Fruit fly (Drosophila melanogaster): ENCODE data around the gene vrs.
A peak's percentile ranks its signal among the peaks of the same experiment; 100 is the strongest.

Gene vrs

dm6 chr3R:12449617-12450242 is 2.3 kb downstream of the vrs start (continued):
- TF ChIP-seq psq (GFP tag; optimal IDR thresholded peaks at IDR 0.05) (no peak), CG16779 (GFP tag; IDR thresholded peaks at IDR 0.05) (no peak), sd (tag; optimal IDR thresholded peaks at IDR 0.05) (no peak), CG17802 (tag; optimal IDR thresholded peaks at IDR 0.05) (no peak), CG17829 (tag; optimal IDR thresholded peaks at IDR 0.05) (no peak), PHDP (tag; optimal IDR thresholded peaks at IDR 0.05) (no peak), tap (tag; optimal IDR thresholded peaks at IDR 0.05) (no peak), CG18599 (GFP tag; optimal IDR thresholded peaks at IDR 0.05) (no peak), sob (GFP tag; IDR thresholded peaks at IDR 0.05) (0 out of 2 replicates have a peak, but pooled peaks have one; percentile 21), schlank (tag; optimal IDR thresholded peaks at IDR 0.05) (no peak), B-H2 (GFP tag; optimal IDR thresholded peaks at IDR 0.05) (no peak), nerfin-1 (tag; optimal IDR thresholded peaks at IDR 0.05) (peak; percentile 78), Nf-YA (GFP tag; IDR thresholded peaks at IDR 0.05) (no peak), Atf-2 (GFP tag; optimal IDR thresholded peaks at IDR 0.05) (no peak), Ravus (GFP tag; IDR thresholded peaks at IDR 0.05) (no peak), CG6175 (GFP tag; IDR thresholded peaks at IDR 0.05) (0 out of 3 replicates have a peak, but pooled peaks have one; percentile 31), disco-r (GFP tag; optimal IDR thresholded peaks at IDR 0.05) (no peak), CG8478 (optimal IDR thresholded peaks at IDR 0.05) (peak; percentile 19), knrl (GFP tag; IDR thresholded peaks at IDR 0.05; ENCODE audit: partially characterized antibody) (no peak), Bgb (GFP tag; IDR thresholded peaks at IDR 0.05; ENCODE audit: partially characterized antibody) (no peak), zen (tag; optimal IDR thresholded peaks at IDR 0.05) (no peak), seq (GFP tag; IDR thresholded peaks at IDR 0.05) (peak; percentile 48), CG9817 (tag; optimal IDR thresholded peaks at IDR 0.05) (no peak), C15 (GFP tag; IDR thresholded peaks at IDR 0.05) (no peak), CG15269 (tag; optimal IDR thresholded peaks at IDR 0.05) (no peak), Hr78 (GFP tag; optimal IDR thresholded peaks at IDR 0.05) (peak in 1 of 2 experiments; percentile 62), dmrt11E (tag; optimal IDR thresholded peaks at IDR 0.05) (no peak), fd102C (GFP tag; optimal IDR thresholded peaks at IDR 0.05) (no peak), Six4 (GFP tag; optimal IDR thresholded peaks at IDR 0.05) (no peak), CG4360 (GFP tag; IDR thresholded peaks at IDR 0.05) (peak; percentile 37; the same call in 1 of the 2 replicates), CG15696 (tag; optimal IDR thresholded peaks at IDR 0.05) (no peak), CG1832 (GFP tag; optimal IDR thresholded peaks at IDR 0.05) (peak; percentile 15), Taf1 (GFP tag; IDR thresholded peaks at IDR 0.05) (no peak), GATAe (GFP tag; conservative IDR thresholded peaks at IDR 0.05) (no peak), jigr1 (GFP tag; IDR thresholded peaks at IDR 0.05) (no peak), CG11723 (GFP tag; optimal IDR thresholded peaks at IDR 0.05) (no peak), Atf6 (GFP tag; IDR thresholded peaks at IDR 0.05) (no peak), CG2202 (tag; optimal IDR thresholded peaks at IDR 0.05) (no peak), Mad (GFP tag; optimal IDR thresholded peaks at IDR 0.05) (no peak), Med (GFP tag) (peak; percentile 75), pan (optimal IDR thresholded peaks at IDR 0.05) (no peak), pan (GFP tag; optimal IDR thresholded peaks at IDR 0.05 in 1 of 2, IDR thresholded peaks at IDR 0.05 in 1 of 2) (peak in 1 of 2 experiments; percentile 7), CG10267 (tag; optimal IDR thresholded peaks at IDR 0.05) (no peak), vnd (GFP tag; IDR thresholded peaks at IDR 0.05; ENCODE audit: partially characterized antibody) (no peak), fd96Cb (tag; optimal IDR thresholded peaks at IDR 0.05) (no peak), Eip74EF (GFP tag; optimal IDR thresholded peaks at IDR 0.05) (no peak), row (GFP tag; IDR thresholded peaks at IDR 0.05) (peak; percentile 14; the same call in 1 of the 3 replicates), dpn (GFP tag; optimal IDR thresholded peaks at IDR 0.05) (no peak), CG32767 (GFP tag; IDR thresholded peaks at IDR 0.05) (peak; percentile 46; the same call in 1 of the 2 replicates), CG12104 (GFP tag; optimal IDR thresholded peaks at IDR 0.05) (no peak)
